Worm (Caenorhabditis elegans): ENCODE data around the gene ins-21.
"Not testable (repeated sequence)": the region's sequence is repeated elsewhere in the genome, so short reads cannot be mapped to it uniquely, and the experiment has no call there.

ins-21 gene

ce11 chrIII:10033881-10034280 is 10.3 kb downstream of the ins-21 start, which contains the start of gene M04D8.8:
Gene M04D8.8, plus strand, starts transcription at chrIII:10034181.
- TF ChIP-seq ceh-13 (GFP tag; optimal IDR thresholded peaks at IDR 0.05), result no peak
- TF ChIP-seq tbx-11 (GFP tag; IDR thresholded peaks at IDR 0.05), result no peak
- TF ChIP-seq aly-1 (tag; optimal IDR thresholded peaks at IDR 0.05), result no peak
- TF ChIP-seq flt-1 (GFP tag; IDR thresholded peaks at IDR 0.05), result no peak
- no peak for TF ChIP-seq tbx-37 (GFP tag; conservative IDR thresholded peaks at IDR 0.05)
- no peak for TF ChIP-seq F13C5.2 (tag; optimal IDR thresholded peaks at IDR 0.05)
- TF ChIP-seq hmg-4 (GFP tag; optimal IDR thresholded peaks at IDR 0.05), result no peak
- TF ChIP-seq tra-4 (tag; optimal IDR thresholded peaks at IDR 0.05), result no peak
- TF ChIP-seq hmbx-1 (tag; optimal IDR thresholded peaks at IDR 0.05), result no peak
- TF ChIP-seq ceh-36 (tag; optimal IDR thresholded peaks at IDR 0.05), result no peak
- TF ChIP-seq scrt-1 (GFP tag; IDR thresholded peaks at IDR 0.05), result no peak
- TF ChIP-seq pes-1 (GFP tag; IDR thresholded peaks at IDR 0.05), result no peak
- no peak for TF ChIP-seq B0310.2 (tag; optimal IDR thresholded peaks at IDR 0.05)
- TF ChIP-seq ama-1 (optimal IDR thresholded peaks at IDR 0.05), result no peak
- TF ChIP-seq hnd-1 (tag; optimal IDR thresholded peaks at IDR 0.05), result no peak
- TF ChIP-seq sea-1 (GFP tag; conservative IDR thresholded peaks at IDR 0.05), result no peak
- no peak for TF ChIP-seq ets-7 (tag; optimal IDR thresholded peaks at IDR 0.05)

- TF ChIP-seq ceh-36 (tag; optimal IDR thresholded peaks at IDR 0.05) (no peak), tbx-11 (GFP tag; IDR thresholded peaks at IDR 0.05) (no peak), B0310.2 (tag; optimal IDR thresholded peaks at IDR 0.05) (no peak), F13C5.2 (tag; optimal IDR thresholded peaks at IDR 0.05) (no peak), pes-1 (GFP tag; IDR thresholded peaks at IDR 0.05) (no peak), ets-7 (tag; optimal IDR thresholded peaks at IDR 0.05) (no peak), tra-4 (tag; optimal IDR thresholded peaks at IDR 0.05) (no peak), hmbx-1 (tag; optimal IDR thresholded peaks at IDR 0.05) (no peak), ceh-13 (GFP tag; optimal IDR thresholded peaks at IDR 0.05) (no peak), sea-1 (GFP tag; conservative IDR thresholded peaks at IDR 0.05) (no peak), tbx-37 (GFP tag; conservative IDR thresholded peaks at IDR 0.05) (no peak), hmg-4 (GFP tag; optimal IDR thresholded peaks at IDR 0.05) (no peak), hnd-1 (tag; optimal IDR thresholded peaks at IDR 0.05) (no peak)
Observed at ce11 chrIII:10035783-10036182, 12.2 kb downstream of the ins-21 start, which contains the start of gene xbx-3. Gene xbx-3, plus strand, starts transcription at chrIII:10035945.

- TF ChIP-seq pes-1 (GFP tag; IDR thresholded peaks at IDR 0.05) (no peak), tbx-37 (GFP tag; conservative IDR thresholded peaks at IDR 0.05) (no peak), aly-1 (tag; optimal IDR thresholded peaks at IDR 0.05) (no peak), ceh-13 (GFP tag; optimal IDR thresholded peaks at IDR 0.05) (no peak), tra-4 (tag; optimal IDR thresholded peaks at IDR 0.05) (no peak), hmg-4 (GFP tag; optimal IDR thresholded peaks at IDR 0.05) (no peak), ama-1 (optimal IDR thresholded peaks at IDR 0.05) (no peak), hnd-1 (tag; optimal IDR thresholded peaks at IDR 0.05) (no peak), ceh-36 (tag; optimal IDR thresholded peaks at IDR 0.05) (no peak), flt-1 (GFP tag; IDR thresholded peaks at IDR 0.05) (no peak), B0310.2 (tag; optimal IDR thresholded peaks at IDR 0.05) (no peak)
Observed at ce11 chrIII:10037150-10037549, 13.6 kb downstream of the ins-21 start, which contains the start of gene M04D8.7. Gene M04D8.7, plus strand, starts transcription at chrIII:10037450.

- TF ChIP-seq ama-1 (optimal IDR thresholded peaks at IDR 0.05), result no peak
- no peak for TF ChIP-seq ceh-13 (GFP tag; optimal IDR thresholded peaks at IDR 0.05)
- TF ChIP-seq hnd-1 (tag; optimal IDR thresholded peaks at IDR 0.05), result no peak
- no peak for TF ChIP-seq tbx-11 (GFP tag; IDR thresholded peaks at IDR 0.05)
- no peak for TF ChIP-seq F13C5.2 (tag; optimal IDR thresholded peaks at IDR 0.05)
- TF ChIP-seq aly-1 (tag; optimal IDR thresholded peaks at IDR 0.05), result no peak
- no peak for TF ChIP-seq tbx-37 (GFP tag; conservative IDR thresholded peaks at IDR 0.05)
- no peak for TF ChIP-seq ets-7 (tag; optimal IDR thresholded peaks at IDR 0.05)
- no peak for TF ChIP-seq sea-1 (GFP tag; conservative IDR thresholded peaks at IDR 0.05)
- TF ChIP-seq ceh-36 (tag; optimal IDR thresholded peaks at IDR 0.05), result no peak
- TF ChIP-seq hmbx-1 (tag; optimal IDR thresholded peaks at IDR 0.05), result no peak
- no peak for TF ChIP-seq hmg-4 (GFP tag; optimal IDR thresholded peaks at IDR 0.05)
- TF ChIP-seq tra-4 (tag; optimal IDR thresholded peaks at IDR 0.05), result no peak
Observed at ce11 chrIII:10040013-10040412, 16.5 kb downstream of the ins-21 start, which contains the start of gene T16G12.7. Gene T16G12.7, minus strand, starts transcription at chrIII:10040113.

- TF ChIP-seq ceh-36 (tag; optimal IDR thresholded peaks at IDR 0.05) (no peak), sea-1 (GFP tag; conservative IDR thresholded peaks at IDR 0.05) (no peak), ets-7 (tag; optimal IDR thresholded peaks at IDR 0.05) (no peak), F13C5.2 (tag; optimal IDR thresholded peaks at IDR 0.05) (no peak), ama-1 (optimal IDR thresholded peaks at IDR 0.05) (no peak), tbx-37 (GFP tag; conservative IDR thresholded peaks at IDR 0.05) (no peak), hmg-4 (GFP tag; optimal IDR thresholded peaks at IDR 0.05) (no peak), hnd-1 (tag; optimal IDR thresholded peaks at IDR 0.05) (no peak), ceh-13 (GFP tag; optimal IDR thresholded peaks at IDR 0.05) (no peak), tbx-11 (GFP tag; IDR thresholded peaks at IDR 0.05) (no peak), tra-4 (tag; optimal IDR thresholded peaks at IDR 0.05) (no peak), pes-1 (GFP tag; IDR thresholded peaks at IDR 0.05) (no peak), B0310.2 (tag; optimal IDR thresholded peaks at IDR 0.05) (no peak), flt-1 (GFP tag; IDR thresholded peaks at IDR 0.05) (no peak), aly-1 (tag; optimal IDR thresholded peaks at IDR 0.05) (no peak), scrt-1 (GFP tag; IDR thresholded peaks at IDR 0.05) (no peak), hmbx-1 (tag; optimal IDR thresholded peaks at IDR 0.05) (no peak)
Observed at ce11 chrIII:10049682-10050081, 26.1 kb downstream of the ins-21 start, which contains the start of gene T16G12.1. Gene T16G12.1, minus strand, starts transcription at chrIII:10049857.

- TF ChIP-seq scrt-1 (GFP tag; IDR thresholded peaks at IDR 0.05); sea-1 (GFP tag; conservative IDR thresholded peaks at IDR 0.05); ama-1 (optimal IDR thresholded peaks at IDR 0.05): not testable (repeated sequence)
Observed at ce11 chrIII:10050321-10050720, 26.8 kb downstream of the ins-21 start, which contains the start of gene T16G12.3. Gene T16G12.3, plus strand, starts transcription at chrIII:10050621.

ce11 chrIII:10053312-10053711 is 29.8 kb downstream of the ins-21 start, which contains the start of gene T16G12.12:
Gene T16G12.12, plus strand, starts transcription at chrIII:10053612.
- not testable (repeated sequence) for TF ChIP-seq ceh-13 (GFP tag; optimal IDR thresholded peaks at IDR 0.05); B0310.2 (tag; optimal IDR thresholded peaks at IDR 0.05); sea-1 (GFP tag; conservative IDR thresholded peaks at IDR 0.05)
